Worm (Caenorhabditis elegans) whole organism, L4 larva: ENCODE results near the gene F35F10.7.

Experiments used
- T20F7.1 ChIP-seq: fragments of 200-800 bp; sonication (Bioruptor generic); optimal IDR thresholded peaks from 2 replicates; lab custom pipeline; 2018; ENCODE audit warnings: mild to moderate bottlenecking, missing genetic modification characterization, missing compliant biosample characterization
- ceh-62 ChIP-seq: sonication (generic microtip); optimal IDR thresholded peaks from 2 replicates; lab custom pipeline; 2017; ENCODE audit warnings: missing biosample characterization, missing genetic modification characterization
- ctbp-1 ChIP-seq: fragments of 200-800 bp; sonication (Bioruptor generic); IDR thresholded peaks from 2 replicates; pipeline ENCODE4 v1.3.6; 2022; ENCODE audit warnings: missing genetic modification reagents, missing genetic modification characterization, missing compliant biosample characterization
- egl-27 ChIP-seq: sonication (generic microtip); optimal IDR thresholded peaks from 3 replicates; lab custom pipeline; 2017; ENCODE audit warnings: missing biosample characterization, missing genetic modification reagents, missing genetic modification characterization
- fos-1 ChIP-seq: fragments of 150-350 bp; optimal IDR thresholded peaks from 2 replicates; lab custom pipeline; 2014; ENCODE audit warnings: missing biosample characterization, missing genetic modification characterization
- jun-1 ChIP-seq: fragments of 150-350 bp; optimal IDR thresholded peaks from 2 replicates; lab custom pipeline; 2014; ENCODE audit warnings: missing biosample characterization, missing genetic modification reagents, missing genetic modification characterization
- mep-1 ChIP-seq: fragments of 150-350 bp; sonication (generic microtip); optimal IDR thresholded peaks from 3 replicates; lab custom pipeline; 2014; ENCODE audit warnings: missing biosample characterization, missing genetic modification characterization
- nhr-25 ChIP-seq: sonication (generic microtip); optimal IDR thresholded peaks from 2 replicates; lab custom pipeline; 2017; ENCODE audit warnings: missing genetic modification characterization, mild to moderate bottlenecking, missing compliant biosample characterization, antibody characterized with exemption, moderate library complexity, borderline replicate concordance; ENCODE audit not compliant: insufficient read depth
- nhr-28 ChIP-seq: fragments of 150-350 bp; optimal IDR thresholded peaks from 2 replicates; lab custom pipeline; 2014; ENCODE audit warnings: missing biosample characterization, missing genetic modification characterization
- nhr-6 ChIP-seq: fragments of 150-350 bp; optimal IDR thresholded peaks from 2 replicates; lab custom pipeline; 2014; ENCODE audit warnings: missing biosample characterization, missing genetic modification characterization
- pha-4 ChIP-seq, 2 experiments: fragments of 150-350 bp in 1 of 2; fragments of 200-800 bp in 1 of 2; sonication (Bioruptor generic) in 1 of 2; IDR thresholded peaks in 1 of 2; optimal IDR thresholded peaks in 1 of 2; 2 replicates each; pipeline versions ENCODE4 v1.3.6 to Lab custom; 2014 to 2022; ENCODE audit warnings: missing genetic modification characterization in 2 of 2, missing genetic modification reagents in 2 of 2, missing biosample characterization in 1 of 2, missing compliant biosample characterization in 1 of 2
- rbr-2 ChIP-seq: sonication (generic microtip); optimal IDR thresholded peaks from 2 replicates; lab custom pipeline; 2016; ENCODE audit warnings: missing genotype, missing genetic modification characterization, missing compliant biosample characterization
- ztf-11 ChIP-seq: fragments of 150-350 bp; optimal IDR thresholded peaks from 2 replicates; lab custom pipeline; 2014; ENCODE audit warnings: missing biosample characterization, missing genetic modification characterization

- TF ChIP-seq pha-4 (GFP tag; IDR thresholded peaks at IDR 0.05; lab: Robert Waterston, UW) (no peak), pha-4 (tag; optimal IDR thresholded peaks at IDR 0.05; lab: Kevin White, UChicago) (no peak), fos-1 (no peak), ztf-11 (tag; lab: Kevin White, UChicago) (no peak), T20F7.1 (GFP tag; lab: Kevin White, UChicago) (no peak), nhr-28 (tag; lab: Kevin White, UChicago) (no peak), ceh-62 (no peak), mep-1 (tag; lab: Kevin White, UChicago) (no peak), egl-27 (tag; lab: Kevin White, UChicago) (no peak), nhr-25 (tag; lab: Kevin White, UChicago) (no peak), jun-1 (tag; lab: Kevin White, UChicago) (no peak), nhr-6 (no peak), ctbp-1 (GFP tag; lab: Robert Waterston, UW) (no peak), rbr-2 (tag; lab: Kevin White, UChicago) (no peak)
These were observed 31.2 kb downstream of the F35F10.7 start, which contains the start of gene srt-63 for ce11 chrV:3256051-3256450.
